Worm (Caenorhabditis elegans): ENCODE results near the gene mrpl-40.

ce11 chrIII:53696-54095 is 33.7 kb upstream of the mrpl-40 start:
- no peak for TF ChIP-seq ama-1 (optimal IDR thresholded peaks at IDR 0.05)
- TF ChIP-seq lin-39 (tag; optimal IDR thresholded peaks at IDR 0.05), result no peak
- no peak for TF ChIP-seq xbp-1 (tag; optimal IDR thresholded peaks at IDR 0.05)
- no peak for TF ChIP-seq unc-62 (GFP tag; optimal IDR thresholded peaks at IDR 0.05)
- no peak for TF ChIP-seq fos-1 (tag; optimal IDR thresholded peaks at IDR 0.05)
- no peak for TF ChIP-seq ztf-11 (tag; optimal IDR thresholded peaks at IDR 0.05)

All from whole organism, L1 larva.